Fruit fly (Drosophila melanogaster): Measurements from ENCODE around the gene CG17032.

DNA sequence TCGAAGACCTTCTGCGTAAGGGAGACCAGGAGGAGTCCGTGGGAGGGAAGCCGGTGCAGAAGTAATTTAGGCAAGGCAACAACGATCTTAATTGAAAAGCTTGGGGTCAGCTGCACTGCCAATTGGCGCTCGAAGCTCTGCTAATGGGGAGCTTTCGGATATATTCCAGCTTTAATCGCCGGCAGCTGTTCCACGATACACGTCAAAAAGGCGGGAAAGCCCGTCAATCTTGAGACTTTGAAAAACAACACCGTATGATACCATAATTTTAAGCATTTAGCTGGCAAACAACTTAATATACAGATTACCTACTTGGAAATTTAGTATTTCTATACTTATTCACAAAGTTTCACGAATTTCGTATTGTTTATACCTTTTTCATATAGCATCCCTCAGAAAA is 22.8 kb downstream of the CG17032 start:
- TF ChIP-seq CG32006 (GFP tag; optimal IDR thresholded peaks at IDR 0.05) (no peak), Ets96B (tag; optimal IDR thresholded peaks at IDR 0.05) (no peak), CG16779 (tag; optimal IDR thresholded peaks at IDR 0.05) (no peak), Sox102F (GFP tag; optimal IDR thresholded peaks at IDR 0.05) (no peak), Sox14 (GFP tag; optimal IDR thresholded peaks at IDR 0.05) (no peak), Eip75B (GFP tag; optimal IDR thresholded peaks at IDR 0.05) (no peak), dsx (GFP tag; optimal IDR thresholded peaks at IDR 0.05; ENCODE audit: poor library complexity, severe bottlenecking) (no peak), CG4318 (GFP tag; optimal IDR thresholded peaks at IDR 0.05) (no peak), CG6854 (GFP tag; optimal IDR thresholded peaks at IDR 0.05) (no peak), fd59A (GFP tag; optimal IDR thresholded peaks at IDR 0.05) (no peak)
